Fruit fly (Drosophila melanogaster) whole organism, embryonic: Measurements from ENCODE around the gene Mms19.

Source experiments
- Bgb ChIP-seq: fragments of 200-800 bp; sonication (Bioruptor generic); IDR thresholded peaks from 2 replicates; pipeline ENCODE4 v1.3.6; 2022; ENCODE audit warnings: missing biosample characterization, missing genetic modification characterization; ENCODE audit not compliant: partially characterized antibody
- BtbVII ChIP-seq: fragments of 200-800 bp; sonication (Bioruptor generic); optimal IDR thresholded peaks from 3 replicates; lab custom pipeline; 2017; ENCODE audit warnings: missing biosample characterization, mild to moderate bottlenecking, missing genetic modification characterization
- C15 ChIP-seq: fragments of 200-800 bp; sonication (Bioruptor generic); IDR thresholded peaks from 3 replicates; pipeline ENCODE4 v1.3.6; 2022; ENCODE audit warnings: missing biosample characterization, missing genetic modification characterization
- CG10462 ChIP-seq: fragments of 200-800 bp; sonication (Bioruptor generic); optimal IDR thresholded peaks from 2 replicates; lab custom pipeline; 2016; ENCODE audit warnings: missing biosample characterization, missing genetic modification characterization
- CG10543 ChIP-seq: fragments of 200-800 bp; sonication (Bioruptor generic); optimal IDR thresholded peaks from 3 replicates; lab custom pipeline; 2017; ENCODE audit warnings: missing biosample characterization, mild to moderate bottlenecking, missing genetic modification characterization, moderate library complexity
- CG11695 ChIP-seq: fragments of 200-800 bp; sonication (Bioruptor generic); IDR thresholded peaks from 3 replicates; pipeline ENCODE4 v1.3.6; 2022; ENCODE audit warnings: missing biosample characterization, missing genetic modification characterization
- CG11696 ChIP-seq: fragments of 200-800 bp; sonication (Bioruptor generic); IDR thresholded peaks from 2 replicates; pipeline ENCODE4 v1.3.6; 2022; ENCODE audit warnings: missing biosample characterization, missing genetic modification characterization
- CG12155 ChIP-seq: fragments of 200-800 bp; sonication (Bioruptor generic); optimal IDR thresholded peaks from 3 replicates; lab custom pipeline; 2016; ENCODE audit warnings: missing biosample characterization, missing genetic modification characterization
- CG12659 ChIP-seq: fragments of 200-800 bp; sonication (Bioruptor generic); optimal IDR thresholded peaks from 3 replicates; lab custom pipeline; 2017; ENCODE audit warnings: mild to moderate bottlenecking, missing biosample characterization, missing genetic modification reagents, missing genetic modification characterization
- CG17802 ChIP-seq: fragments of 200-800 bp; sonication (Bioruptor generic); optimal IDR thresholded peaks from 2 replicates; lab custom pipeline; 2018; ENCODE audit warnings: missing biosample characterization, mild to moderate bottlenecking, missing genetic modification characterization, moderate library complexity
- CG18619 ChIP-seq: fragments of 200-800 bp; sonication (Bioruptor generic); optimal IDR thresholded peaks from 3 replicates; lab custom pipeline; 2017; ENCODE audit warnings: missing biosample characterization, mild to moderate bottlenecking, missing genetic modification characterization
- CG31441 ChIP-seq: fragments of 200-800 bp; sonication (Bioruptor generic); IDR thresholded peaks from 2 replicates; pipeline ENCODE4 v1.3.6; 2022; ENCODE audit warnings: missing biosample characterization, missing genetic modification characterization
- CG32767 ChIP-seq: fragments of 200-800 bp; sonication (Bioruptor generic); IDR thresholded peaks from 2 replicates; pipeline ENCODE4 v1.3.6; 2022; ENCODE audit warnings: missing biosample characterization, missing genetic modification characterization
- CG42726 ChIP-seq: fragments of 200-800 bp; sonication (Bioruptor generic); IDR thresholded peaks from 2 replicates; pipeline ENCODE4 v1.3.6; 2022; ENCODE audit warnings: missing biosample characterization, missing genetic modification characterization; ENCODE audit not compliant: partially characterized antibody
- CG5245 ChIP-seq: fragments of 200-800 bp; sonication (Bioruptor generic); optimal IDR thresholded peaks from 3 replicates; lab custom pipeline; 2016; ENCODE audit warnings: missing biosample characterization, missing genetic modification characterization
- CG6272 ChIP-seq: fragments of 200-800 bp; sonication (Bioruptor generic); IDR thresholded peaks from 2 replicates; pipeline ENCODE4 v1.3.6; 2022; ENCODE audit warnings: missing biosample characterization, missing genetic modification characterization
- CG7357 ChIP-seq: fragments of 200-800 bp; sonication (Bioruptor generic); IDR thresholded peaks from 3 replicates; pipeline ENCODE4 v1.3.6; 2022; ENCODE audit warnings: missing biosample characterization, missing genetic modification characterization
- CG7786 ChIP-seq: fragments of 200-800 bp; sonication (Bioruptor generic); optimal IDR thresholded peaks from 2 replicates; lab custom pipeline; 2016; ENCODE audit warnings: missing biosample characterization, missing genetic modification characterization
- CG8359 ChIP-seq: fragments of 200-800 bp; sonication (Bioruptor generic); optimal IDR thresholded peaks from 2 replicates; lab custom pipeline; 2017; ENCODE audit warnings: missing biosample characterization, mild to moderate bottlenecking, missing genetic modification characterization, borderline replicate concordance
- CG8765 ChIP-seq: fragments of 200-800 bp; sonication (Bioruptor generic); IDR thresholded peaks from 2 replicates; pipeline ENCODE4 v1.3.6; 2022; ENCODE audit warnings: missing biosample characterization, missing genetic modification characterization
- Chrac-16 ChIP-seq: fragments of 200-800 bp; sonication (Bioruptor generic); optimal IDR thresholded peaks from 3 replicates; lab custom pipeline; 2016; ENCODE audit warnings: missing biosample characterization, missing genetic modification characterization
- Dad ChIP-seq: fragments of 200-800 bp; sonication (Bioruptor generic); optimal IDR thresholded peaks from 3 replicates; lab custom pipeline; 2016; ENCODE audit warnings: missing biosample characterization, missing genetic modification characterization
- Dek ChIP-seq: fragments of 200-800 bp; sonication (Bioruptor generic); optimal IDR thresholded peaks from 3 replicates; lab custom pipeline; 2019; ENCODE audit warnings: missing biosample characterization, mild to moderate bottlenecking, missing genetic modification characterization, moderate library complexity
- Dref ChIP-seq: fragments of 200-800 bp; sonication (Bioruptor generic); IDR thresholded peaks from 2 replicates; pipeline ENCODE4 v1.3.6; 2022; ENCODE audit warnings: missing biosample characterization, missing genetic modification characterization
- Myb ChIP-seq: fragments of 200-800 bp; sonication (Bioruptor generic); optimal IDR thresholded peaks from 2 replicates; lab custom pipeline; 2016; ENCODE audit warnings: missing biosample characterization, missing genetic modification characterization
- NC2β ChIP-seq: fragments of 200-800 bp; sonication (Bioruptor generic); optimal IDR thresholded peaks from 2 replicates; lab custom pipeline; 2016; ENCODE audit warnings: missing biosample characterization, missing genetic modification characterization
- Nf-YA ChIP-seq: fragments of 200-800 bp; sonication (Bioruptor generic); IDR thresholded peaks from 2 replicates; pipeline ENCODE4 v1.3.6; 2022; ENCODE audit warnings: missing biosample characterization, missing genetic modification characterization
- Nf-YB ChIP-seq: fragments of 200-800 bp; sonication (Bioruptor generic); optimal IDR thresholded peaks from 3 replicates; lab custom pipeline; 2019; ENCODE audit warnings: missing biosample characterization, mild to moderate bottlenecking, missing genetic modification characterization, moderate library complexity
- Ptx1 ChIP-seq: fragments of 200-800 bp; sonication (Bioruptor generic); IDR thresholded peaks from 2 replicates; pipeline ENCODE4 v1.3.6; 2022; ENCODE audit warnings: missing biosample characterization, missing genetic modification characterization
- Xbp1 ChIP-seq: fragments of 200-800 bp; sonication (Bioruptor generic); optimal IDR thresholded peaks from 3 replicates; lab custom pipeline; 2016; ENCODE audit warnings: missing biosample characterization, mild to moderate bottlenecking, missing genetic modification characterization
- al ChIP-seq: fragments of 200-800 bp; sonication (Bioruptor generic); IDR thresholded peaks from 2 replicates; pipeline ENCODE4 v1.3.6; 2022; ENCODE audit warnings: missing biosample characterization, missing genetic modification characterization
- bbx ChIP-seq: fragments of 200-800 bp; sonication (Bioruptor generic); IDR thresholded peaks from 2 replicates; pipeline ENCODE4 v1.3.6; 2022; ENCODE audit warnings: missing biosample characterization, missing genetic modification characterization; ENCODE audit not compliant: partially characterized antibody
- bigmax ChIP-seq: fragments of 200-800 bp; sonication (Bioruptor generic); optimal IDR thresholded peaks from 2 replicates; lab custom pipeline; 2018; ENCODE audit warnings: missing biosample characterization, mild to moderate bottlenecking, missing genetic modification characterization
- cato ChIP-seq: fragments of 200-800 bp; sonication (Bioruptor generic); optimal IDR thresholded peaks from 2 replicates; lab custom pipeline; 2016; ENCODE audit warnings: missing biosample characterization, missing genetic modification characterization, borderline replicate concordance
- crc ChIP-seq: fragments of 200-800 bp; sonication (Bioruptor generic); optimal IDR thresholded peaks from 2 replicates; lab custom pipeline; 2016; ENCODE audit warnings: missing biosample characterization, missing genetic modification characterization
- cwo ChIP-seq: fragments of 200-800 bp; sonication (Bioruptor generic); optimal IDR thresholded peaks from 3 replicates; lab custom pipeline; 2017; ENCODE audit warnings: missing biosample characterization, missing genetic modification characterization, mild to moderate bottlenecking, moderate library complexity, missing genetic modification reagents
- dimm ChIP-seq: fragments of 200-800 bp; sonication (Bioruptor generic); IDR thresholded peaks from 2 replicates; pipeline ENCODE4 v1.3.6; 2022; ENCODE audit warnings: missing biosample characterization, missing genetic modification characterization
- disco-r ChIP-seq: fragments of 200-800 bp; sonication (Bioruptor generic); optimal IDR thresholded peaks from 2 replicates; lab custom pipeline; 2016; ENCODE audit warnings: missing biosample characterization, missing genetic modification characterization
- en ChIP-seq: fragments of 200-800 bp; sonication (Bioruptor generic); optimal IDR thresholded peaks from 2 replicates; lab custom pipeline; 2016; ENCODE audit warnings: missing biosample characterization, missing genetic modification characterization
- fu2 ChIP-seq: fragments of 200-800 bp; sonication (Bioruptor generic); optimal IDR thresholded peaks from 2 replicates; lab custom pipeline; 2016; ENCODE audit warnings: missing biosample characterization, missing genetic modification characterization
- gsb-n ChIP-seq: fragments of 200-800 bp; sonication (Bioruptor generic); optimal IDR thresholded peaks from 3 replicates; lab custom pipeline; 2018; ENCODE audit warnings: missing biosample characterization, mild to moderate bottlenecking, missing genetic modification characterization
- knrl ChIP-seq: fragments of 200-800 bp; sonication (Bioruptor generic); IDR thresholded peaks from 3 replicates; pipeline ENCODE4 v1.3.6; 2022; ENCODE audit warnings: missing biosample characterization, missing genetic modification characterization; ENCODE audit not compliant: partially characterized antibody
- lola ChIP-seq, 3 experiments: fragments of >200 bp in 2 of 3; fragments of 200-800 bp in 1 of 3; sonication (Bioruptor generic) in 1 of 3; optimal IDR thresholded peaks; 2 replicates each; lab custom pipeline; 2017 to 2019; ENCODE audit warnings: missing biosample characterization in 3 of 3, missing genetic modification characterization in 3 of 3, mild to moderate bottlenecking in 1 of 3, moderate library complexity in 1 of 3
- mld ChIP-seq: fragments of 200-800 bp; sonication (Bioruptor generic); IDR thresholded peaks from 3 replicates; pipeline ENCODE4 v1.3.6; 2022; ENCODE audit warnings: missing biosample characterization, missing genetic modification characterization; ENCODE audit not compliant: partially characterized antibody
- p53 ChIP-seq: fragments of 200-800 bp; sonication (Bioruptor generic); optimal IDR thresholded peaks from 2 replicates; lab custom pipeline; 2016; ENCODE audit warnings: missing biosample characterization, missing genetic modification characterization
- prd ChIP-seq, 3 experiments: fragments of >200 bp in 2 of 3; fragments of 200-800 bp in 1 of 3; sonication (Bioruptor generic) in 1 of 3; optimal IDR thresholded peaks in 2 of 3; IDR thresholded peaks in 1 of 3; 2 replicates in 2 of 3; 3 replicates in 1 of 3; pipeline versions ENCODE4 v1.3.6 to Lab custom; 2017 to 2022; ENCODE audit warnings: missing biosample characterization in 1 of 3, missing genetic modification characterization in 1 of 3
- sr ChIP-seq: fragments of 200-800 bp; sonication (Bioruptor generic); IDR thresholded peaks from 3 replicates; pipeline ENCODE4 v1.3.6; 2022; ENCODE audit warnings: missing biosample characterization, missing genetic modification characterization
- stc ChIP-seq: fragments of 200-800 bp; sonication (Bioruptor generic); IDR thresholded peaks from 2 replicates; pipeline ENCODE4 v1.3.6; 2022; ENCODE audit warnings: missing biosample characterization, missing genetic modification characterization
- ttk ChIP-seq: fragments of 200-800 bp; sonication (Bioruptor generic); IDR thresholded peaks from 2 replicates; pipeline ENCODE4 v2.1.2; 2022; ENCODE audit warnings: missing biosample characterization, missing genetic modification characterization
- wor ChIP-seq: fragments of 200-800 bp; sonication (Bioruptor generic); IDR thresholded peaks from 2 replicates; pipeline ENCODE4 v1.3.6; 2022; ENCODE audit warnings: missing biosample characterization, missing genetic modification characterization

Gene Mms19

dm6 chr3R:5232197-5232607 lies at the start of gene Mms19, which contains the start of gene Kat60 (continued):
- TF ChIP-seq CG18619 (GFP tag; lab: Kevin White, UChicago) (no peak), Dref (GFP tag; lab: Robert Waterston, UW) (peak; percentile 92), BtbVII (no peak), Bgb (GFP tag; lab: Robert Waterston, UW) (peak; percentile 94), CG10462 (GFP tag; lab: Kevin White, UChicago) (no peak), CG5245 (GFP tag; lab: Kevin White, UChicago) (peak; percentile 13), Dek (tag; lab: Kevin White, UChicago) (no peak), Xbp1 (peak; percentile 74), Nf-YB (no peak), CG17802 (peak; percentile 45), stc (GFP tag; lab: Robert Waterston, UW) (no peak), CG7357 (GFP tag; lab: Robert Waterston, UW) (peak; percentile 53; the same call in 1 of the 3 replicates), C15 (GFP tag; lab: Robert Waterston, UW) (peak; percentile 31; the same call in 1 of the 3 replicates), CG8359 (GFP tag; lab: Kevin White, UChicago) (no peak), Chrac-16 (GFP tag; lab: Kevin White, UChicago) (peak; percentile 72), knrl (GFP tag; lab: Robert Waterston, UW) (peak; percentile 98), CG32767 (peak; percentile 46; the same call in 1 of the 2 replicates), dimm (GFP tag; lab: Robert Waterston, UW) (no peak), sr (GFP tag; lab: Robert Waterston, UW) (no peak), CG6272 (GFP tag; lab: Robert Waterston, UW) (peak; percentile 70), crc (GFP tag; lab: Kevin White, UChicago) (no peak), en (GFP tag; lab: Kevin White, UChicago) (peak; percentile 43), prd (optimal IDR thresholded peaks at IDR 0.05; lab: Kevin White, UChicago) (no peak), prd (GFP tag; IDR thresholded peaks at IDR 0.05; lab: Robert Waterston, UW) (peak; percentile 84), CG10543 (GFP tag; lab: Kevin White, UChicago) (peak; percentile 50), CG12155 (GFP tag; lab: Kevin White, UChicago) (peak; percentile 66), cato (peak; percentile 58), CG11695 (no peak), NC2β (GFP tag; lab: Kevin White, UChicago) (no peak), Dad (GFP tag; lab: Kevin White, UChicago) (peak; percentile 43), Myb (GFP tag; lab: Kevin White, UChicago) (peak; percentile 75), gsb-n (tag; lab: Kevin White, UChicago) (no peak), CG11696 (GFP tag; lab: Robert Waterston, UW) (no peak), mld (GFP tag; lab: Robert Waterston, UW) (peak; percentile 80), lola (GFP tag; optimal IDR thresholded peaks at IDR 0.05; lab: Kevin White, UChicago) (peak in 1 of 3 experiments; percentile 61), CG31441 (GFP tag; lab: Robert Waterston, UW) (no peak), disco-r (no peak), p53 (GFP tag; lab: Kevin White, UChicago) (no peak), cwo (GFP tag; lab: Kevin White, UChicago) (no peak), Ptx1 (GFP tag; lab: Robert Waterston, UW) (peak; percentile 84), CG8765 (GFP tag; lab: Robert Waterston, UW) (peak; percentile 52; the same call in 1 of the 2 replicates), al (peak; percentile 67), CG42726 (GFP tag; lab: Robert Waterston, UW) (peak; percentile 97), fu2 (GFP tag; lab: Kevin White, UChicago) (peak; percentile 19), bbx (GFP tag; lab: Robert Waterston, UW) (peak; percentile 89), CG7786 (GFP tag; lab: Kevin White, UChicago) (peak; percentile 35), ttk (peak; percentile 58), wor (GFP tag; lab: Robert Waterston, UW) (peak; percentile 22; the same call in 1 of the 2 replicates), bigmax (GFP tag; lab: Kevin White, UChicago) (no peak), CG12659 (GFP tag; lab: Kevin White, UChicago) (peak; percentile 85), Nf-YA (GFP tag; lab: Robert Waterston, UW) (no peak)
